Fruit fly (Drosophila melanogaster) whole organism, embryonic: ENCODE measurements around the gene CG31808.

Experiments used
- Atf6 ChIP-seq: fragments of 200-800 bp; sonication (Bioruptor generic); IDR thresholded peaks from 2 replicates; pipeline ENCODE4 v1.3.6; 2022; ENCODE audit warnings: missing biosample characterization, missing genetic modification characterization
- B-H2 ChIP-seq: fragments of 200-800 bp; sonication (Bioruptor generic); optimal IDR thresholded peaks from 2 replicates; lab custom pipeline; 2018; ENCODE audit warnings: missing biosample characterization, mild to moderate bottlenecking, missing genetic modification characterization
- CG10462 ChIP-seq: fragments of 200-800 bp; sonication (Bioruptor generic); optimal IDR thresholded peaks from 2 replicates; lab custom pipeline; 2016; ENCODE audit warnings: missing biosample characterization, missing genetic modification characterization
- CG11723 ChIP-seq: fragments of 200-800 bp; sonication (Bioruptor generic); optimal IDR thresholded peaks from 2 replicates; lab custom pipeline; 2017; ENCODE audit warnings: missing biosample characterization, mild to moderate bottlenecking, missing genetic modification characterization
- CG12104 ChIP-seq: fragments of 200-800 bp; sonication (Bioruptor generic); optimal IDR thresholded peaks from 3 replicates; lab custom pipeline; 2016; ENCODE audit warnings: missing biosample characterization, missing genetic modification characterization
- CG12155 ChIP-seq: fragments of 200-800 bp; sonication (Bioruptor generic); optimal IDR thresholded peaks from 3 replicates; lab custom pipeline; 2016; ENCODE audit warnings: missing biosample characterization, missing genetic modification characterization
- CG13424 ChIP-seq: fragments of 200-800 bp; sonication (Bioruptor generic); optimal IDR thresholded peaks from 2 replicates; lab custom pipeline; 2019; ENCODE audit warnings: missing biosample characterization, mild to moderate bottlenecking, missing genetic modification characterization, moderate library complexity
- CG14050 ChIP-seq: fragments of 200-800 bp; sonication (Bioruptor generic); IDR thresholded peaks from 3 replicates; pipeline ENCODE4 v1.3.6; 2022; ENCODE audit warnings: missing biosample characterization, missing genetic modification characterization
- CG14441 ChIP-seq: fragments of 200-800 bp; sonication (Bioruptor generic); IDR thresholded peaks from 2 replicates; pipeline ENCODE4 v1.3.6; 2022; ENCODE audit warnings: missing biosample characterization, missing genetic modification characterization
- CG17568 ChIP-seq: fragments of 200-800 bp; sonication (Bioruptor generic); optimal IDR thresholded peaks from 2 replicates; lab custom pipeline; 2018; ENCODE audit warnings: missing biosample characterization, mild to moderate bottlenecking, missing genetic modification characterization, moderate library complexity
- CG1792 ChIP-seq: fragments of 200-800 bp; sonication (Bioruptor generic); optimal IDR thresholded peaks from 2 replicates; lab custom pipeline; 2016; ENCODE audit warnings: missing biosample characterization, missing genetic modification characterization
- CG18476 ChIP-seq: fragments of 200-800 bp; sonication (Bioruptor generic); optimal IDR thresholded peaks from 2 replicates; lab custom pipeline; 2016; ENCODE audit warnings: missing biosample characterization, mild to moderate bottlenecking, missing genetic modification characterization
- CG2889 ChIP-seq: fragments of 200-800 bp; sonication (Bioruptor generic); IDR thresholded peaks from 3 replicates; pipeline ENCODE4 v1.3.6; 2022; ENCODE audit warnings: missing biosample characterization, missing genetic modification characterization
- CG5953 ChIP-seq: fragments of 200-800 bp; sonication (Bioruptor generic); IDR thresholded peaks from 2 replicates; pipeline ENCODE4 v1.3.6; 2022; ENCODE audit warnings: missing biosample characterization, missing genetic modification characterization
- CG6654 ChIP-seq: fragments of 200-800 bp; sonication (Bioruptor generic); optimal IDR thresholded peaks from 2 replicates; lab custom pipeline; 2017; ENCODE audit warnings: missing biosample characterization, mild to moderate bottlenecking, missing genetic modification characterization
- CG6854 ChIP-seq: fragments of 200-800 bp; sonication (Bioruptor generic); optimal IDR thresholded peaks from 3 replicates; lab custom pipeline; 2017; ENCODE audit warnings: missing biosample characterization, mild to moderate bottlenecking, missing genetic modification characterization
- CG7839 ChIP-seq: fragments of 200-800 bp; sonication (Bioruptor generic); optimal IDR thresholded peaks from 3 replicates; lab custom pipeline; 2018; ENCODE audit warnings: missing biosample characterization, mild to moderate bottlenecking, missing genetic modification characterization, moderate library complexity
- CG8388 ChIP-seq: fragments of 200-800 bp; sonication (Bioruptor generic); optimal IDR thresholded peaks from 2 replicates; lab custom pipeline; 2019; ENCODE audit warnings: missing biosample characterization, mild to moderate bottlenecking, missing genetic modification characterization, moderate library complexity
- CG8924 ChIP-seq: fragments of 200-800 bp; optimal IDR thresholded peaks from 3 replicates; lab custom pipeline; 2019; ENCODE audit warnings: missing biosample characterization, mild to moderate bottlenecking, missing genetic modification characterization, moderate library complexity
- CkIIα-i1 ChIP-seq: fragments of 200-800 bp; sonication (Bioruptor generic); IDR thresholded peaks from 2 replicates; pipeline ENCODE4 v1.3.6; 2022; ENCODE audit warnings: missing biosample characterization, missing genetic modification characterization
- D ChIP-seq, 2 experiments: fragments of 200-800 bp in 1 of 2; fragments of >200 bp in 1 of 2; sonication (Bioruptor generic) in 1 of 2; optimal IDR thresholded peaks; 2 replicates in 1 of 2; 3 replicates in 1 of 2; lab custom pipeline; 2017; ENCODE audit warnings: mild to moderate bottlenecking in 1 of 2, missing biosample characterization in 1 of 2, missing genetic modification characterization in 1 of 2, missing genetic modification reagents in 1 of 2
- Eip74EF ChIP-seq, 2 experiments: fragments of 200-800 bp in 1 of 2; fragments of >200 bp in 1 of 2; sonication (Bioruptor generic) in 1 of 2; optimal IDR thresholded peaks; 2 replicates each; lab custom pipeline; 2017 to 2019; ENCODE audit warnings: missing biosample characterization in 2 of 2, missing genetic modification characterization in 2 of 2, mild to moderate bottlenecking in 1 of 2, moderate library complexity in 1 of 2
- Ets65A ChIP-seq: fragments of 200-800 bp; sonication (Bioruptor generic); peaks from one replicate; lab custom pipeline; 2016; ENCODE audit warnings: missing biosample characterization, missing genetic modification characterization
- HLH4C ChIP-seq: fragments of 200-800 bp; sonication (Bioruptor generic); IDR thresholded peaks from 3 replicates; pipeline ENCODE4 v1.3.6; 2022; ENCODE audit warnings: missing biosample characterization, missing genetic modification characterization; ENCODE audit not compliant: partially characterized antibody
- HLH54F ChIP-seq: fragments of 200-800 bp; sonication (Bioruptor generic); optimal IDR thresholded peaks from 3 replicates; lab custom pipeline; 2016; ENCODE audit warnings: missing biosample characterization, missing genetic modification characterization
- Hey ChIP-seq: fragments of 200-800 bp; sonication (Bioruptor generic); optimal IDR thresholded peaks from 3 replicates; lab custom pipeline; 2018; ENCODE audit warnings: missing biosample characterization, mild to moderate bottlenecking, missing genetic modification characterization
- Hmx ChIP-seq: fragments of 200-800 bp; sonication (Bioruptor generic); optimal IDR thresholded peaks from 2 replicates; lab custom pipeline; 2016; ENCODE audit warnings: missing biosample characterization, missing genetic modification characterization
- Lpt ChIP-seq: fragments of >200 bp; optimal IDR thresholded peaks from 2 replicates; lab custom pipeline; 2018; ENCODE audit warnings: missing biosample characterization, missing genetic modification characterization
- Optix ChIP-seq: fragments of 200-800 bp; sonication (Bioruptor generic); IDR thresholded peaks from 3 replicates; pipeline ENCODE4 v1.3.6; 2022; ENCODE audit warnings: missing biosample characterization, missing genetic modification characterization
- PHDP ChIP-seq: fragments of 200-800 bp; sonication (Bioruptor generic); optimal IDR thresholded peaks from 3 replicates; lab custom pipeline; 2018; ENCODE audit warnings: missing biosample characterization, mild to moderate bottlenecking, missing genetic modification characterization, moderate library complexity
- Pdp1 ChIP-seq, 2 experiments: fragments of 200-800 bp; sonication (Bioruptor generic); optimal IDR thresholded peaks; 3 replicates each; lab custom pipeline; 2016; ENCODE audit warnings: missing biosample characterization in 2 of 2, missing genetic modification characterization in 2 of 2, mild to moderate bottlenecking in 1 of 2, moderate library complexity in 1 of 2
- Ssrp ChIP-seq: fragments of 200-800 bp; sonication (Bioruptor generic); optimal IDR thresholded peaks from 2 replicates; lab custom pipeline; 2018; ENCODE audit warnings: missing biosample characterization, mild to moderate bottlenecking, missing genetic modification characterization, moderate library complexity
- Vsx1 ChIP-seq: fragments of 200-800 bp; sonication (Bioruptor generic); optimal IDR thresholded peaks from 2 replicates; lab custom pipeline; 2017; ENCODE audit warnings: missing biosample characterization, mild to moderate bottlenecking, missing genetic modification characterization, missing genetic modification reagents
- chif ChIP-seq, 2 experiments: fragments of 200-800 bp; sonication (Bioruptor generic); optimal IDR thresholded peaks; 3 replicates each; lab custom pipeline; 2016; ENCODE audit warnings: missing biosample characterization in 2 of 2, missing genetic modification characterization in 2 of 2
- chinmo ChIP-seq: fragments of 200-800 bp; sonication (Bioruptor generic); IDR thresholded peaks from 4 replicates; pipeline ENCODE4 v1.3.6; 2022; ENCODE audit warnings: missing biosample characterization, missing genetic modification characterization; ENCODE audit not compliant: partially characterized antibody
- esg ChIP-seq: fragments of 200-800 bp; sonication (Bioruptor generic); conservative IDR thresholded peaks from 2 replicates; pipeline ENCODE4 v1.3.6; 2022; ENCODE audit warnings: missing biosample characterization, missing genetic modification characterization
- gcm ChIP-seq: fragments of 200-800 bp; sonication (Bioruptor generic); optimal IDR thresholded peaks from 2 replicates; lab custom pipeline; 2019; ENCODE audit warnings: missing biosample characterization, mild to moderate bottlenecking, missing genetic modification characterization, moderate library complexity
- hkb ChIP-seq, 2 experiments: fragments of 200-800 bp in 1 of 2; fragments of >200 bp in 1 of 2; sonication (Bioruptor generic) in 1 of 2; IDR thresholded peaks in 1 of 2; optimal IDR thresholded peaks in 1 of 2; 2 replicates each; pipeline versions ENCODE4 v1.3.6 to Lab custom; 2017 to 2022; ENCODE audit warnings: missing biosample characterization in 1 of 2, missing genetic modification characterization in 1 of 2
- mld ChIP-seq: fragments of 200-800 bp; sonication (Bioruptor generic); IDR thresholded peaks from 3 replicates; pipeline ENCODE4 v1.3.6; 2022; ENCODE audit warnings: missing biosample characterization, missing genetic modification characterization; ENCODE audit not compliant: partially characterized antibody
- onecut ChIP-seq: fragments of 200-800 bp; sonication (Bioruptor generic); IDR thresholded peaks from 2 replicates; pipeline ENCODE4 v1.3.6; 2022; ENCODE audit warnings: missing biosample characterization, missing genetic modification characterization
- sc ChIP-seq, 3 experiments: fragments of >200 bp in 2 of 3; fragments of 200-800 bp in 1 of 3; sonication (Bioruptor generic) in 1 of 3; optimal IDR thresholded peaks; 2 replicates in 2 of 3; 3 replicates in 1 of 3; lab custom pipeline; 2017; ENCODE audit warnings: mild to moderate bottlenecking in 1 of 3, missing biosample characterization in 1 of 3, missing genetic modification characterization in 1 of 3, missing genetic modification reagents in 1 of 3
- sens-2 ChIP-seq: fragments of 200-800 bp; sonication (Bioruptor generic); IDR thresholded peaks from 2 replicates; pipeline ENCODE4 v1.3.6; 2022; ENCODE audit warnings: missing biosample characterization, missing genetic modification characterization
- sim ChIP-seq: fragments of 200-800 bp; sonication (Bioruptor generic); IDR thresholded peaks from 2 replicates; pipeline ENCODE4 v1.3.6; 2022; ENCODE audit warnings: missing biosample characterization, missing genetic modification characterization
- sisA ChIP-seq: fragments of 200-800 bp; sonication (Bioruptor generic); IDR thresholded peaks from 2 replicates; pipeline ENCODE4 v1.3.6; 2022; ENCODE audit warnings: missing biosample characterization, missing genetic modification characterization
- so ChIP-seq: fragments of 200-800 bp; sonication (Bioruptor generic); IDR thresholded peaks from 3 replicates; pipeline ENCODE4 v1.3.6; 2022; ENCODE audit warnings: missing biosample characterization, missing genetic modification characterization
- sqz ChIP-seq: fragments of 200-800 bp; sonication (Bioruptor generic); optimal IDR thresholded peaks from 3 replicates; lab custom pipeline; 2018; ENCODE audit warnings: missing biosample characterization, mild to moderate bottlenecking, missing genetic modification characterization
- unpg ChIP-seq: fragments of 200-800 bp; sonication (Bioruptor generic); optimal IDR thresholded peaks from 3 replicates; lab custom pipeline; 2018; ENCODE audit warnings: missing biosample characterization, mild to moderate bottlenecking, missing genetic modification characterization, moderate library complexity
- vvl ChIP-seq: fragments of 200-800 bp; sonication (Bioruptor generic); IDR thresholded peaks from 2 replicates; pipeline ENCODE4 v1.3.6; 2022; ENCODE audit warnings: missing biosample characterization, missing genetic modification characterization
- zfh1 ChIP-seq: fragments of 200-800 bp; sonication (Bioruptor generic); IDR thresholded peaks from 3 replicates; pipeline ENCODE4 v1.3.6; 2022; ENCODE audit warnings: missing biosample characterization, missing genetic modification characterization

The CG31808 gene

dm6 chr2L:16709693-16710092 lies 6.3 kb downstream of the CG31808 start (continued):
- TF ChIP-seq unpg (GFP tag; lab: Kevin White, UChicago), result peak; percentile 88
- 0 out of 3 replicates have a peak, but pooled peaks have one; percentile 54 for TF ChIP-seq CG2889 (GFP tag; lab: Robert Waterston, UW)
- TF ChIP-seq Atf6 (GFP tag; lab: Robert Waterston, UW), result peak; percentile 79
- TF ChIP-seq CG11723 (GFP tag; lab: Kevin White, UChicago), result peak; percentile 49
- no peak for TF ChIP-seq D (optimal IDR thresholded peaks at IDR 0.05; lab: Kevin White, UChicago)
- TF ChIP-seq D (GFP tag; optimal IDR thresholded peaks at IDR 0.05; lab: Kevin White, UChicago), result no peak
- peak; percentile 86 for TF ChIP-seq Ets65A
- peak; percentile 67 for TF ChIP-seq sens-2 (GFP tag; lab: Robert Waterston, UW)
- TF ChIP-seq CG12155 (GFP tag; lab: Kevin White, UChicago), result peak; percentile 31
- peak; percentile 72 for TF ChIP-seq Ssrp (tag; lab: Kevin White, UChicago)
- peak; percentile 52 for TF ChIP-seq CG18476 (GFP tag; lab: Kevin White, UChicago)
- no peak for TF ChIP-seq CG6854 (GFP tag; lab: Kevin White, UChicago)
- no peak for TF ChIP-seq chinmo (GFP tag; lab: Robert Waterston, UW)
- peak; percentile 69 for TF ChIP-seq CG8388
- no peak for TF ChIP-seq HLH4C (GFP tag; lab: Robert Waterston, UW)
- peak; percentile 42 for TF ChIP-seq CG1792 (GFP tag; lab: Kevin White, UChicago)
- peak; percentile 62 for TF ChIP-seq CG17568 (GFP tag; lab: Kevin White, UChicago)
- peak; percentile 83 for TF ChIP-seq CG13424 (tag; lab: Kevin White, UChicago)
- TF ChIP-seq CG14050 (GFP tag; lab: Robert Waterston, UW), result peak; percentile 70
- no peak for TF ChIP-seq sqz (GFP tag; lab: Kevin White, UChicago)
- peak; percentile 58 for TF ChIP-seq CG12104 (GFP tag; lab: Kevin White, UChicago)
- peak; percentile 82 for TF ChIP-seq CG8924 (tag; lab: Kevin White, UChicago)
- TF ChIP-seq vvl (GFP tag; lab: Robert Waterston, UW), result peak; percentile 86
- peak; percentile 22; the same call in 1 of the 3 replicates for TF ChIP-seq Optix (GFP tag; lab: Robert Waterston, UW)
- peak in 1 of 2 experiments; percentile 7 for TF ChIP-seq Pdp1 (GFP tag; optimal IDR thresholded peaks at IDR 0.05; lab: Kevin White, UChicago)
- no peak for TF ChIP-seq Hmx (GFP tag; lab: Kevin White, UChicago)
- TF ChIP-seq gcm (GFP tag; lab: Kevin White, UChicago), result peak; percentile 71
- TF ChIP-seq mld, result no peak
- TF ChIP-seq CG5953, result peak; percentile 80
- TF ChIP-seq CG10462, result peak; percentile 4
- peak; percentile 16 for TF ChIP-seq HLH54F
- TF ChIP-seq esg, result peak; percentile 81
- no peak for TF ChIP-seq CG14441 (GFP tag; lab: Robert Waterston, UW)
- 0 out of 2 replicates have a peak, but pooled peaks have one; percentile 64 for TF ChIP-seq CkIIα-i1 (GFP tag; lab: Robert Waterston, UW)
- peak; percentile 81 for TF ChIP-seq PHDP (tag; lab: Kevin White, UChicago)
- TF ChIP-seq Vsx1, result peak; percentile 46
- no peak for TF ChIP-seq B-H2 (GFP tag; lab: Kevin White, UChicago)
- peak; percentile 68; the same call in 1 of the 2 replicates for TF ChIP-seq sim (GFP tag; lab: Robert Waterston, UW)
- no peak for TF ChIP-seq sc (optimal IDR thresholded peaks at IDR 0.05; lab: Kevin White, UChicago)
- TF ChIP-seq sc (GFP tag; optimal IDR thresholded peaks at IDR 0.05; lab: Kevin White, UChicago), result peak; percentile 54
- peak; percentile 84 for TF ChIP-seq sisA (GFP tag; lab: Robert Waterston, UW)
- TF ChIP-seq Eip74EF (GFP tag; optimal IDR thresholded peaks at IDR 0.05; lab: Kevin White, UChicago), result peak in 1 of 2 experiments; percentile 58
- TF ChIP-seq CG7839 (tag; lab: Kevin White, UChicago), result peak; percentile 85
- TF ChIP-seq so (GFP tag; lab: Robert Waterston, UW), result peak; percentile 90
- TF ChIP-seq onecut (GFP tag; lab: Robert Waterston, UW), result peak; percentile 69
- no peak for TF ChIP-seq hkb (optimal IDR thresholded peaks at IDR 0.05; lab: Kevin White, UChicago)
- peak; percentile 88 for TF ChIP-seq hkb (GFP tag; IDR thresholded peaks at IDR 0.05; lab: Robert Waterston, UW)
- TF ChIP-seq chif (GFP tag; optimal IDR thresholded peaks at IDR 0.05; lab: Kevin White, UChicago), result peak in 1 of 2 experiments; percentile 28
- TF ChIP-seq CG6654 (GFP tag; lab: Kevin White, UChicago), result no peak
- peak; percentile 80 for TF ChIP-seq zfh1 (GFP tag; lab: Robert Waterston, UW)
- TF ChIP-seq Lpt (GFP tag; lab: Kevin White, UChicago), result no peak
- TF ChIP-seq Hey, result no peak
